Worm (Caenorhabditis elegans) whole organism, mixed stage, embryonic: ENCODE results near the gene F58A4.1.
A peak's percentile ranks its signal among the peaks of the same experiment; 100 is the strongest.

ENCODE experiments used
- M03D4.4 ChIP-seq: sonication (generic microtip); optimal IDR thresholded peaks from 2 replicates; lab custom pipeline; 2017; ENCODE audit warnings: mild to moderate bottlenecking, missing genetic modification characterization, missing compliant biosample characterization
- bed-3 ChIP-seq: fragments of 200-800 bp; sonication (Bioruptor generic); optimal IDR thresholded peaks from 3 replicates; lab custom pipeline; 2018; ENCODE audit warnings: mild to moderate bottlenecking, missing genetic modification characterization, moderate library complexity, missing compliant biosample characterization
- blmp-1 ChIP-seq: fragments of 150-350 bp; optimal IDR thresholded peaks from 2 replicates; lab custom pipeline; 2014; ENCODE audit warnings: missing biosample characterization, missing genetic modification characterization
- ceh-39 ChIP-seq: fragments of 150-350 bp; optimal IDR thresholded peaks from 2 replicates; lab custom pipeline; 2014; ENCODE audit warnings: missing biosample characterization, missing genetic modification characterization
- ceh-43 ChIP-seq: fragments of 200-800 bp; sonication (Bioruptor generic); optimal IDR thresholded peaks from 2 replicates; lab custom pipeline; 2018; ENCODE audit warnings: mild to moderate bottlenecking, missing genetic modification characterization, moderate library complexity, missing compliant biosample characterization
- ceh-83 ChIP-seq: fragments of 200-800 bp; sonication (Bioruptor generic); optimal IDR thresholded peaks from 2 replicates; lab custom pipeline; 2018; ENCODE audit warnings: mild to moderate bottlenecking, missing genetic modification characterization, missing compliant biosample characterization
- ces-1 ChIP-seq: fragments of 150-350 bp; optimal IDR thresholded peaks from 2 replicates; lab custom pipeline; 2014; ENCODE audit warnings: missing biosample characterization, missing genetic modification reagents, missing genetic modification characterization
- cnd-1 ChIP-seq: fragments of 200-800 bp; sonication (Bioruptor generic); optimal IDR thresholded peaks from 2 replicates; lab custom pipeline; 2018; ENCODE audit warnings: mild to moderate bottlenecking, missing genetic modification characterization, missing compliant biosample characterization
- drap-1 ChIP-seq: fragments of 200-800 bp; sonication (Bioruptor generic); optimal IDR thresholded peaks from 3 replicates; lab custom pipeline; 2018; ENCODE audit warnings: mild to moderate bottlenecking, missing genetic modification characterization, missing compliant biosample characterization
- elt-1 ChIP-seq: sonication (generic microtip); optimal IDR thresholded peaks from 2 replicates; lab custom pipeline; 2017; ENCODE audit warnings: missing genetic modification characterization, mild to moderate bottlenecking, missing compliant biosample characterization, antibody characterized with exemption, moderate library complexity, borderline replicate concordance; ENCODE audit not compliant: insufficient read depth
- elt-3 ChIP-seq: fragments of 150-350 bp; optimal IDR thresholded peaks from 2 replicates; lab custom pipeline; 2014; ENCODE audit warnings: missing biosample characterization, missing genetic modification characterization
- flh-1 ChIP-seq: fragments of 200-800 bp; sonication (Bioruptor generic); optimal IDR thresholded peaks from 2 replicates; lab custom pipeline; 2018; ENCODE audit warnings: mild to moderate bottlenecking, missing genetic modification characterization, moderate library complexity, missing compliant biosample characterization
- ham-2 ChIP-seq: fragments of 200-800 bp; sonication (Bioruptor generic); optimal IDR thresholded peaks from 2 replicates; lab custom pipeline; 2018; ENCODE audit warnings: mild to moderate bottlenecking, missing genetic modification characterization, missing compliant biosample characterization
- hlh-1 ChIP-seq: fragments of 150-350 bp; optimal IDR thresholded peaks from 2 replicates; lab custom pipeline; 2014; ENCODE audit warnings: missing biosample characterization, missing genetic modification reagents, missing genetic modification characterization
- lin-13 ChIP-seq: fragments of 150-350 bp; optimal IDR thresholded peaks from 2 replicates; lab custom pipeline; 2014; ENCODE audit warnings: missing biosample characterization, missing genetic modification characterization
- lin-32 ChIP-seq: fragments of 200-800 bp; sonication (Bioruptor generic); optimal IDR thresholded peaks from 2 replicates; lab custom pipeline; 2018; ENCODE audit warnings: mild to moderate bottlenecking, missing genetic modification characterization, missing compliant biosample characterization
- lsy-2 ChIP-seq: fragments of 150-350 bp; optimal IDR thresholded peaks from 2 replicates; lab custom pipeline; 2014; ENCODE audit warnings: missing biosample characterization, missing genetic modification characterization
- mab-5 ChIP-seq: fragments of 150-350 bp; optimal IDR thresholded peaks from 2 replicates; lab custom pipeline; 2014; ENCODE audit warnings: missing biosample characterization, missing genetic modification characterization
- mep-1 ChIP-seq: fragments of 150-350 bp; optimal IDR thresholded peaks from 2 replicates; lab custom pipeline; 2017; ENCODE audit warnings: missing biosample characterization, missing genetic modification reagents, missing genetic modification characterization, inconsistent platforms
- mls-2 ChIP-seq: sonication (generic microtip); optimal IDR thresholded peaks from 2 replicates; lab custom pipeline; 2016; ENCODE audit warnings: mild to moderate bottlenecking, missing genetic modification characterization, moderate library complexity, missing compliant biosample characterization
- nhr-12 ChIP-seq: fragments of 150-350 bp; optimal IDR thresholded peaks from 2 replicates; lab custom pipeline; 2014; ENCODE audit warnings: missing biosample characterization, missing genetic modification characterization
- nhr-2 ChIP-seq: fragments of 150-350 bp; optimal IDR thresholded peaks from 2 replicates; lab custom pipeline; 2014; ENCODE audit warnings: missing biosample characterization, missing genetic modification characterization
- nhr-237 ChIP-seq: fragments of 150-350 bp; optimal IDR thresholded peaks from 2 replicates; lab custom pipeline; 2014; ENCODE audit warnings: missing biosample characterization, missing genetic modification characterization
- nhr-28 ChIP-seq: fragments of 150-350 bp; optimal IDR thresholded peaks from 2 replicates; lab custom pipeline; 2014; ENCODE audit warnings: missing biosample characterization, missing genetic modification characterization
- nhr-76 ChIP-seq: sonication (generic microtip); optimal IDR thresholded peaks from 2 replicates; lab custom pipeline; 2017; ENCODE audit warnings: missing biosample characterization, missing genetic modification characterization
- pha-4 ChIP-seq: fragments of 150-350 bp; optimal IDR thresholded peaks from 2 replicates; lab custom pipeline; 2018; ENCODE audit warnings: missing biosample characterization, missing genetic modification reagents, missing genetic modification characterization
- sem-2 ChIP-seq: fragments of 200-800 bp; sonication (Bioruptor generic); optimal IDR thresholded peaks from 2 replicates; lab custom pipeline; 2018; ENCODE audit warnings: mild to moderate bottlenecking, missing genetic modification characterization, missing compliant biosample characterization
- snpc-4 ChIP-seq: fragments of 150-350 bp; optimal IDR thresholded peaks from 2 replicates; lab custom pipeline; 2014; ENCODE audit warnings: missing biosample characterization, missing genetic modification characterization
- sptf-1 ChIP-seq: sonication (generic microtip); optimal IDR thresholded peaks from 2 replicates; lab custom pipeline; 2017; ENCODE audit warnings: mild to moderate bottlenecking, missing genetic modification characterization, moderate library complexity, missing compliant biosample characterization
- tbx-8 ChIP-seq: fragments of 200-800 bp; sonication (Bioruptor generic); optimal IDR thresholded peaks from 2 replicates; lab custom pipeline; 2018; ENCODE audit warnings: mild to moderate bottlenecking, missing genetic modification characterization, moderate library complexity, missing compliant biosample characterization
- unc-120 ChIP-seq: sonication (generic microtip); optimal IDR thresholded peaks from 2 replicates; lab custom pipeline; 2017; ENCODE audit warnings: missing genetic modification characterization, missing compliant biosample characterization; ENCODE audit not compliant: poor library complexity, severe bottlenecking
- unc-39 ChIP-seq: fragments of 150-350 bp; optimal IDR thresholded peaks from 2 replicates; lab custom pipeline; 2014; ENCODE audit warnings: missing biosample characterization, missing genetic modification characterization
- unc-62 ChIP-seq: fragments of 150-350 bp; optimal IDR thresholded peaks from 2 replicates; lab custom pipeline; 2014; ENCODE audit warnings: missing biosample characterization, missing genetic modification reagents, missing genetic modification characterization
- zip-8 ChIP-seq: fragments of 150-350 bp; optimal IDR thresholded peaks from 2 replicates; lab custom pipeline; 2014; ENCODE audit warnings: missing biosample characterization, missing genetic modification characterization
- ztf-11 ChIP-seq: fragments of 150-350 bp; optimal IDR thresholded peaks from 2 replicates; lab custom pipeline; 2014; ENCODE audit warnings: missing biosample characterization, missing genetic modification characterization

The F58A4.1 gene

ce11 chrIII:9629054-9629453 lies 30.8 kb downstream of the F58A4.1 start, which contains the start of gene tbg-1:
Gene tbg-1, minus strand, starts transcription at chrIII:9629154.
- TF ChIP-seq nhr-76 (tag; lab: Kevin White, UChicago) = no peak
- no peak for TF ChIP-seq pha-4 (tag; lab: Kevin White, UChicago)
- TF ChIP-seq unc-39 (tag; lab: Kevin White, UChicago) = no peak
- no peak for TF ChIP-seq mls-2 (tag; lab: Kevin White, UChicago)
- no peak for TF ChIP-seq nhr-2
- no peak for TF ChIP-seq flh-1
- TF ChIP-seq unc-62 (GFP tag; lab: Kevin White, UChicago) = no peak
- no peak for TF ChIP-seq ces-1 (GFP tag; lab: Kevin White, UChicago)
- no peak for TF ChIP-seq sptf-1
- no peak for TF ChIP-seq drap-1 (GFP tag; lab: Kevin White, UChicago)
- no peak for TF ChIP-seq zip-8 (tag; lab: Kevin White, UChicago)
- no peak for TF ChIP-seq nhr-237 (tag; lab: Kevin White, UChicago)

ce11 chrIII:9629855-9630254 lies 31.6 kb downstream of the F58A4.1 start, which contains the start of gene rpac-19:
Gene rpac-19, minus strand, starts transcription at chrIII:9629885.
- TF ChIP-seq nhr-28 (tag; lab: Kevin White, UChicago) = no peak
- TF ChIP-seq ces-1 (GFP tag; lab: Kevin White, UChicago) = no peak
- TF ChIP-seq lin-32 = no peak
- peak; percentile 69 for TF ChIP-seq M03D4.4 (tag; lab: Kevin White, UChicago)
- TF ChIP-seq zip-8 (tag; lab: Kevin White, UChicago) = no peak
- TF ChIP-seq lsy-2 = peak; percentile 30
- TF ChIP-seq pha-4 (tag; lab: Kevin White, UChicago) = no peak
- peak; percentile 47 for TF ChIP-seq bed-3
- peak; percentile 73 for TF ChIP-seq sptf-1
- no peak for TF ChIP-seq nhr-12 (tag; lab: Kevin White, UChicago)
- peak; percentile 47 for TF ChIP-seq ceh-43 (GFP tag; lab: Kevin White, UChicago)
- TF ChIP-seq sem-2 (GFP tag; lab: Kevin White, UChicago) = peak; percentile 9
- TF ChIP-seq blmp-1 (tag; lab: Kevin White, UChicago) = peak; percentile 71
- no peak for TF ChIP-seq elt-3 (tag; lab: Kevin White, UChicago)
- TF ChIP-seq unc-120 (tag; lab: Kevin White, UChicago) = peak; percentile 32
- TF ChIP-seq nhr-76 (tag; lab: Kevin White, UChicago) = peak; percentile 20
- peak; percentile 77 for TF ChIP-seq mep-1 (tag; lab: Kevin White, UChicago)
- TF ChIP-seq mab-5 = peak; percentile 17
- TF ChIP-seq nhr-2 = peak; percentile 19
- peak; percentile 13 for TF ChIP-seq cnd-1 (tag; lab: Kevin White, UChicago)
- peak; percentile 53 for TF ChIP-seq mls-2 (tag; lab: Kevin White, UChicago)
- no peak for TF ChIP-seq nhr-237 (tag; lab: Kevin White, UChicago)
- peak; percentile 29 for TF ChIP-seq ceh-39
- TF ChIP-seq ham-2 = no peak
- TF ChIP-seq snpc-4 = no peak

ce11 chrIII:9631117-9631655 lies 32.9 kb downstream of the F58A4.1 start, which contains the start of gene ubc-7:
Gene ubc-7, minus strand, starts transcription at chrIII:9631167.
- TF ChIP-seq unc-62 (GFP tag; lab: Kevin White, UChicago) = no peak
- TF ChIP-seq lsy-2 = peak; percentile 77
- TF ChIP-seq zip-8 (tag; lab: Kevin White, UChicago) = no peak
- peak; percentile 85 for TF ChIP-seq blmp-1 (tag; lab: Kevin White, UChicago)
- TF ChIP-seq cnd-1 (tag; lab: Kevin White, UChicago) = no peak
- TF ChIP-seq drap-1 (GFP tag; lab: Kevin White, UChicago) = no peak
- TF ChIP-seq hlh-1 (tag; lab: Kevin White, UChicago) = no peak
- peak; percentile 63 for TF ChIP-seq nhr-237 (tag; lab: Kevin White, UChicago)
- no peak for TF ChIP-seq elt-3 (tag; lab: Kevin White, UChicago)
- no peak for TF ChIP-seq nhr-2
- TF ChIP-seq ceh-83 (GFP tag; lab: Kevin White, UChicago) = no peak
- peak; percentile 70 for TF ChIP-seq pha-4 (tag; lab: Kevin White, UChicago)
- TF ChIP-seq mep-1 (tag; lab: Kevin White, UChicago) = peak; percentile 75
- TF ChIP-seq ztf-11 (tag; lab: Kevin White, UChicago) = no peak
- no peak for TF ChIP-seq flh-1
- no peak for TF ChIP-seq mls-2 (tag; lab: Kevin White, UChicago)
- no peak for TF ChIP-seq tbx-8
- peak; percentile 13 for TF ChIP-seq sptf-1
- TF ChIP-seq unc-39 (tag; lab: Kevin White, UChicago) = no peak
- no peak for TF ChIP-seq nhr-28 (tag; lab: Kevin White, UChicago)
- no peak for TF ChIP-seq ceh-39
- peak; percentile 5 for TF ChIP-seq unc-120 (tag; lab: Kevin White, UChicago)
- TF ChIP-seq ces-1 (GFP tag; lab: Kevin White, UChicago) = peak; percentile 67
- no peak for TF ChIP-seq nhr-12 (tag; lab: Kevin White, UChicago)
- TF ChIP-seq mab-5 = peak; percentile 19
- TF ChIP-seq ham-2 = no peak
- TF ChIP-seq lin-13 (tag; lab: Kevin White, UChicago) = peak; percentile 8
- TF ChIP-seq M03D4.4 (tag; lab: Kevin White, UChicago) = no peak
- no peak for TF ChIP-seq bed-3
- TF ChIP-seq sem-2 (GFP tag; lab: Kevin White, UChicago) = no peak
- no peak for TF ChIP-seq nhr-76 (tag; lab: Kevin White, UChicago)
- TF ChIP-seq lin-32 = no peak
- TF ChIP-seq snpc-4 = no peak
- no peak for TF ChIP-seq ceh-43 (GFP tag; lab: Kevin White, UChicago)
- TF ChIP-seq elt-1 (tag; lab: Kevin White, UChicago) = no peak
